Worm (Caenorhabditis elegans): ENCODE data around the gene nccd-1.

nccd-1 gene

DNA sequence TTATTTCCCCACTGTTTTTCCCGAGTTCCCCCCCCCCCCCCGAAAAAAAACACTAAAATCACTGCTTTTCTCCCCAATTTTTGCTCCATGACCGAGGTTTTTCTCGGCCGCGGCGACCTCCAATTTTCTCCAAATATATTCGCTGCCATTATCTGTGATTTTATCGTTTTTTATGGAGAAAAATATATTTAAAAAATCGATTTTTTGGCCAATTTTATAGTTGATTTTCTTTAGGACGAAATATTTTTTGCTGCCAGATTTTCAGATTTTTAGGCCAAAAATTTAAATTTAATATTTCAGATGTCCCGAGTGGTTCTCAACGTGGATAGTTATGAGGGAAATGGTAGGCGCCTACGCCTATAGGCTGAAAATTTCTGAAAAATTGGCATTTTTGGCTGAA is 38.7 kb upstream of the nccd-1 start, which contains the start of gene rad-54.B:
TSS of gene rad-54.B (plus strand) at position 301 of the 400 bp plus-strand sequence.
- TF ChIP-seq pha-4 (tag; optimal IDR thresholded peaks at IDR 0.05) (no peak), sem-2 (GFP tag; optimal IDR thresholded peaks at IDR 0.05) (no peak), nhr-2 (tag; optimal IDR thresholded peaks at IDR 0.05) (no peak), nhr-12 (tag; optimal IDR thresholded peaks at IDR 0.05) (no peak), lsy-2 (tag; optimal IDR thresholded peaks at IDR 0.05) (no peak), nhr-237 (tag; optimal IDR thresholded peaks at IDR 0.05) (no peak), unc-120 (tag; optimal IDR thresholded peaks at IDR 0.05; ENCODE audit: poor library complexity, severe bottlenecking) (no peak), zip-8 (tag; optimal IDR thresholded peaks at IDR 0.05) (no peak), cnd-1 (tag; optimal IDR thresholded peaks at IDR 0.05) (no peak), nhr-28 (tag; optimal IDR thresholded peaks at IDR 0.05) (no peak), drap-1 (GFP tag; optimal IDR thresholded peaks at IDR 0.05) (no peak), ztf-11 (tag; optimal IDR thresholded peaks at IDR 0.05) (no peak), ceh-39 (tag; optimal IDR thresholded peaks at IDR 0.05) (no peak), lin-13 (tag; optimal IDR thresholded peaks at IDR 0.05) (no peak), snpc-4 (tag; optimal IDR thresholded peaks at IDR 0.05) (no peak), ceh-83 (GFP tag; optimal IDR thresholded peaks at IDR 0.05) (no peak), bed-3 (GFP tag; optimal IDR thresholded peaks at IDR 0.05) (no peak), unc-62 (GFP tag; optimal IDR thresholded peaks at IDR 0.05) (no peak)

DNA sequence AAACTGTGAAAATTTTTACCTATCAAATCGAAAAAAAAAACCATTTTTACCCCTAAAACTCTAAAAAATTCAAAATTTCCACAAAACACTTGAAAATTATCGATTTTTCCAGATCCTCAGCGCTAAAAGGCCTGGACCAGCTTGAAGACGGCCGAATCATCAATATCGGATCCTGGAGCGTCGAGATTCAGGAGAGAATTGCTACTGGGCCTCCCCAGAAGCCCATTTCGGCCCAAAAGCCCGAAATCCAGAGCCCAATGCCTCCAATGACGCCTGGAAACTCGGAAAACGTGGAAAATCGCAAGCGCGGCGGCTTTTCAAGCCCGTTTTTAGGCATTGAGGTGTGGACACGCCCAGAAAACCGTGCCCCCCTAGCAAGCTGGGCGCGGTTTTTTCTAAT is 36.1 kb upstream of the nccd-1 start:
- TF ChIP-seq cnd-1 (tag; optimal IDR thresholded peaks at IDR 0.05) (no peak), sptf-1 (tag; optimal IDR thresholded peaks at IDR 0.05) (no peak), lin-13 (tag; optimal IDR thresholded peaks at IDR 0.05) (no peak), mab-5 (tag; optimal IDR thresholded peaks at IDR 0.05) (no peak), lin-32 (GFP tag; optimal IDR thresholded peaks at IDR 0.05) (no peak), mep-1 (tag; optimal IDR thresholded peaks at IDR 0.05) (no peak), hlh-1 (tag; optimal IDR thresholded peaks at IDR 0.05) (no peak)

DNA sequence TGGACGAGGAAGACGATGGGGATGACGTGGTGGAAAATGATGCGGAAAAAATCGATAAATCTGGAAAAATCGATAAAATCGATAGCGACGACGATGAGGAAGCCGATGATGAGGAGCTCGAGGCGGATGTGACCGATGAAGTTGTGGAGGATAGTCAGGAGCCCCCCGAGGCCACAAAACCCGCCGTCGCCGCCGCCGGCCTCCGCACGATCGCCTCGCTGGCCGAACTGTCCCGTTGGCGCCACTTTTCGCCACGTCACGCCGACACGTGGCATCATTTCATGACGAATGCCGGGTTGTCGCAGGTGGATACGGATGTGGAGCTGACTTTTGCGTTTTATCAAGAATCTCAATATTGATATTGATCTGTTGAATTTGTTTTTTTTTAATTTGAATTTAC is 26.1 kb upstream of the nccd-1 start:
- no peak for TF ChIP-seq flh-1 (GFP tag; optimal IDR thresholded peaks at IDR 0.05)

DNA sequence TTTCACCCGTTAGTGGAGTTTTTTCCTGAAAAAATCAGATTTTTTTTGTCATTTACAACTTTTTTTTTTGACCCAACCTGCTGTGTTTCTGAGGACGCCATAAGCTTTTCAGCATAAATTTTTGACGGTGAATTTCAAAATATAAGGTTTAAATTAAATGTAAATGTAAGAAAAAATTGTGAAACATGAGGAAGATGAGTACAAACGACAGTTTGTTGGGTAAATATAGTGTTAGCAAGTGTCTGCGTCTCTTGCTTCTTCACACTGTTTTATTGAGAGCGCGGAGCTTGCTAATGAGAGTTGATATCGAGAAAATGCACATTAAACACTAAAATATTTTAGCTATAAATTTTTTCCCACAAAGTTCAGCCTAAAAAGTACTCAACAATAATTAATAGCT is 18.1 kb upstream of the nccd-1 start, which contains the start of gene rom-3:
TSS of gene rom-3 (minus strand) at position 101 of the 400 bp plus-strand sequence.
- no peak for TF ChIP-seq tbx-8 (GFP tag; optimal IDR thresholded peaks at IDR 0.05)
- no peak for TF ChIP-seq ceh-43 (GFP tag; optimal IDR thresholded peaks at IDR 0.05)
- TF ChIP-seq elt-3 (tag; optimal IDR thresholded peaks at IDR 0.05) = no peak
- TF ChIP-seq nhr-2 (tag; optimal IDR thresholded peaks at IDR 0.05) = no peak
- no peak for TF ChIP-seq ceh-83 (GFP tag; optimal IDR thresholded peaks at IDR 0.05)
- no peak for TF ChIP-seq drap-1 (GFP tag; optimal IDR thresholded peaks at IDR 0.05)
- TF ChIP-seq unc-120 (tag; optimal IDR thresholded peaks at IDR 0.05; ENCODE audit: poor library complexity, severe bottlenecking) = no peak
- TF ChIP-seq elt-1 (tag; optimal IDR thresholded peaks at IDR 0.05; ENCODE audit: borderline replicate concordance, insufficient read depth) = no peak
- TF ChIP-seq lsy-2 (tag; optimal IDR thresholded peaks at IDR 0.05) = no peak
- TF ChIP-seq M03D4.4 (tag; optimal IDR thresholded peaks at IDR 0.05) = no peak
- TF ChIP-seq mep-1 (tag; optimal IDR thresholded peaks at IDR 0.05) = no peak
- TF ChIP-seq cnd-1 (tag; optimal IDR thresholded peaks at IDR 0.05) = no peak
- no peak for TF ChIP-seq sptf-1 (tag; optimal IDR thresholded peaks at IDR 0.05)

ce11 chrIV:16995425-16995824 is 6.9 kb downstream of the nccd-1 start, which contains the start of gene rom-4:
rom-4 (plus strand) TSS chrIV:16995822.
- TF ChIP-seq lin-13 (tag; optimal IDR thresholded peaks at IDR 0.05) (peak; percentile 24), mab-5 (tag; optimal IDR thresholded peaks at IDR 0.05) (peak; percentile 23), ces-1 (GFP tag; optimal IDR thresholded peaks at IDR 0.05) (peak; percentile 40), pha-4 (tag; optimal IDR thresholded peaks at IDR 0.05) (peak; percentile 48), lin-32 (GFP tag; optimal IDR thresholded peaks at IDR 0.05) (no peak)

DNA sequence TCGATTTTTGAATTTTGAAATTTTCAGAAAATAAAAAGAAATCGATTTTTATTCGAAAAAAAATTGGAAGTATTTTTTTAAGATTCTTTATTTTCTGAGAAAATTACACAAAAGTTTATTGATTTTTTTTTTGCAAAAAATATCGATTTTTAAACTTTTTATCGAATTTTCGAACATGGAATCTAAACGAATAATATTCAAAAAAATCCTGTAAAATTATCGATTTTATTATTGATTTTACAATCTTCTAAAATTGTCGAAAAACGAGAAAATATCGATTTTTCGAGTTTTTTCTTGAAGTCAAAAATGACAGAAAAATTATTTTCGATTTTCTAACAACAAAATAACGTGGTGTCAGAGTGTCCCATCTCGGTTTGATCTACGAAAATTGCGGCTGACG is 17.2 kb downstream of the nccd-1 start:
- no peak for TF ChIP-seq blmp-1 (tag; optimal IDR thresholded peaks at IDR 0.05)
- no peak for TF ChIP-seq zip-8 (tag; optimal IDR thresholded peaks at IDR 0.05)
- no peak for TF ChIP-seq M03D4.4 (tag; optimal IDR thresholded peaks at IDR 0.05)
- no peak for TF ChIP-seq ces-1 (GFP tag; optimal IDR thresholded peaks at IDR 0.05)
- TF ChIP-seq flh-1 (GFP tag; optimal IDR thresholded peaks at IDR 0.05) = no peak
- TF ChIP-seq mls-2 (tag; optimal IDR thresholded peaks at IDR 0.05) = no peak
- TF ChIP-seq elt-1 (tag; optimal IDR thresholded peaks at IDR 0.05; ENCODE audit: borderline replicate concordance, insufficient read depth) = no peak
- no peak for TF ChIP-seq ceh-43 (GFP tag; optimal IDR thresholded peaks at IDR 0.05)
- no peak for TF ChIP-seq unc-62 (GFP tag; optimal IDR thresholded peaks at IDR 0.05)

Data from whole organism, mixed stage, embryonic.